Fruit fly (Drosophila melanogaster): ENCODE data around the gene indra.
A peak's percentile ranks its signal among the peaks of the same experiment; 100 is the strongest.

The indra gene

dm6 chr3L:1342133-1342580, at the start of gene indra (continued):
- no peak for TF ChIP-seq CG15011 (GFP tag; optimal IDR thresholded peaks at IDR 0.05)
- TF ChIP-seq MESR4 (GFP tag; optimal IDR thresholded peaks at IDR 0.05), result peak; percentile 31
- peak; percentile 77 for TF ChIP-seq CG17186 (GFP tag; optimal IDR thresholded peaks at IDR 0.05)
- no peak for TF ChIP-seq Nf-YA (GFP tag; IDR thresholded peaks at IDR 0.05)
- TF ChIP-seq bsh (GFP tag; optimal IDR thresholded peaks at IDR 0.05), result peak in 1 of 2 experiments; percentile 39
- TF ChIP-seq tx (GFP tag; optimal IDR thresholded peaks at IDR 0.05), result peak; percentile 45
- TF ChIP-seq shn (GFP tag; optimal IDR thresholded peaks at IDR 0.05), result peak; percentile 68
- peak; percentile 62 for TF ChIP-seq ERR (GFP tag; optimal IDR thresholded peaks at IDR 0.05)
- TF ChIP-seq Atf-2 (GFP tag; optimal IDR thresholded peaks at IDR 0.05), result peak; percentile 13
- TF ChIP-seq Xrp1 (GFP tag; IDR thresholded peaks at IDR 0.05), result peak; percentile 29; the same call in 1 of the 2 replicates
- peak; percentile 27; the same call in 1 of the 3 replicates for TF ChIP-seq CG7963 (GFP tag; IDR thresholded peaks at IDR 0.05; ENCODE audit: partially characterized antibody)
- TF ChIP-seq cas (GFP tag; IDR thresholded peaks at IDR 0.05), result peak; percentile 56; the same call in 1 of the 2 replicates
- TF ChIP-seq al (GFP tag; IDR thresholded peaks at IDR 0.05), result 0 out of 2 replicates have a peak, but pooled peaks have one; percentile 26
- peak; percentile 64 for TF ChIP-seq Bgb (GFP tag; IDR thresholded peaks at IDR 0.05; ENCODE audit: partially characterized antibody)
- no peak for TF ChIP-seq hb (GFP tag; IDR thresholded peaks at IDR 0.05; ENCODE audit: partially characterized antibody)
- peak; percentile 62 for TF ChIP-seq CG6791 (GFP tag; IDR thresholded peaks at IDR 0.05; ENCODE audit: partially characterized antibody)
- TF ChIP-seq Six4 (GFP tag; optimal IDR thresholded peaks at IDR 0.05), result peak; percentile 23
- TF ChIP-seq sna (GFP tag; IDR thresholded peaks at IDR 0.05; ENCODE audit: partially characterized antibody), result no peak; the same call in 1 of the 2 replicates
- TF ChIP-seq CG4404 (GFP tag; IDR thresholded peaks at IDR 0.05), result no peak
- peak; percentile 28 for TF ChIP-seq CG18619 (GFP tag; optimal IDR thresholded peaks at IDR 0.05)
- TF ChIP-seq gro (GFP tag; optimal IDR thresholded peaks at IDR 0.05), result peak; percentile 37
- no peak for TF ChIP-seq zf30C (GFP tag; optimal IDR thresholded peaks at IDR 0.05)
- TF ChIP-seq CG16815 (GFP tag; optimal IDR thresholded peaks at IDR 0.05), result peak; percentile 9
- no peak for TF ChIP-seq dan (GFP tag; IDR thresholded peaks at IDR 0.05)
- TF ChIP-seq Doc3 (GFP tag; IDR thresholded peaks at IDR 0.05; ENCODE audit: partially characterized antibody), result peak; percentile 41; the same call in 2 of the 3 replicates
- no peak for TF ChIP-seq H2.0 (GFP tag; IDR thresholded peaks at IDR 0.05)
- TF ChIP-seq CG34376 (GFP tag; optimal IDR thresholded peaks at IDR 0.05), result no peak
- no peak for TF ChIP-seq maf-S (GFP tag; optimal IDR thresholded peaks at IDR 0.05)
- no peak for TF ChIP-seq NK7.1 (GFP tag; optimal IDR thresholded peaks at IDR 0.05)
- no peak for TF ChIP-seq nerfin-2 (GFP tag; IDR thresholded peaks at IDR 0.05; ENCODE audit: partially characterized antibody)
- no peak for TF ChIP-seq TFAM (GFP tag; optimal IDR thresholded peaks at IDR 0.05)
- TF ChIP-seq sens-2 (GFP tag; IDR thresholded peaks at IDR 0.05), result no peak
- TF ChIP-seq CG18764 (GFP tag; optimal IDR thresholded peaks at IDR 0.05), result peak; percentile 25
- peak in 1 of 2 experiments; percentile 49 for TF ChIP-seq Hr51 (GFP tag; optimal IDR thresholded peaks at IDR 0.05)
- TF ChIP-seq toy (GFP tag; IDR thresholded peaks at IDR 0.05), result no peak
- TF ChIP-seq ftz-f1 (GFP tag; optimal IDR thresholded peaks at IDR 0.05), result no peak
- no peak for TF ChIP-seq HHEX (GFP tag; optimal IDR thresholded peaks at IDR 0.05)
- peak; percentile 46 for TF ChIP-seq Dad (GFP tag; optimal IDR thresholded peaks at IDR 0.05)
- TF ChIP-seq CG6272 (GFP tag; IDR thresholded peaks at IDR 0.05), result no peak
- TF ChIP-seq sc (optimal IDR thresholded peaks at IDR 0.05), result no peak
- no peak for TF ChIP-seq sc (GFP tag; optimal IDR thresholded peaks at IDR 0.05)
- no peak for TF ChIP-seq CG7987 (GFP tag; optimal IDR thresholded peaks at IDR 0.05)
- no peak for TF ChIP-seq sisA (GFP tag; IDR thresholded peaks at IDR 0.05)
- TF ChIP-seq lbe (GFP tag; optimal IDR thresholded peaks at IDR 0.05), result no peak
- no peak for TF ChIP-seq ro (GFP tag; IDR thresholded peaks at IDR 0.05)
- TF ChIP-seq Elba2 (GFP tag; optimal IDR thresholded peaks at IDR 0.05), result peak; percentile 58
- TF ChIP-seq sob (GFP tag; IDR thresholded peaks at IDR 0.05), result 0 out of 2 replicates have a peak, but pooled peaks have one; percentile 33
- TF ChIP-seq Deaf1 (tag; optimal IDR thresholded peaks at IDR 0.05), result no peak
- TF ChIP-seq CG17361 (GFP tag; IDR thresholded peaks at IDR 0.05), result no peak; the same call in 2 of the 3 replicates
- no peak for TF ChIP-seq ac (GFP tag; optimal IDR thresholded peaks at IDR 0.05)
- TF ChIP-seq z (GFP tag; IDR thresholded peaks at IDR 0.05), result no peak

All from whole organism, embryonic.